Worm (Caenorhabditis elegans) whole organism, L2 larva: ENCODE data around the gene ZC204.12.

ENCODE experiments used
- Y55F3AM.14 ChIP-seq: fragments of 200-800 bp; sonication (Bioruptor generic); optimal IDR thresholded peaks from 2 replicates; lab custom pipeline; 2018; ENCODE audit warnings: mild to moderate bottlenecking, missing genetic modification characterization, missing compliant biosample characterization
- ZK546.5 ChIP-seq: sonication (generic microtip); optimal IDR thresholded peaks from 2 replicates; lab custom pipeline; 2017; ENCODE audit warnings: missing biosample characterization, missing genetic modification characterization
- aly-2 ChIP-seq: fragments of 150-350 bp; optimal IDR thresholded peaks from 2 replicates; lab custom pipeline; 2014; ENCODE audit warnings: missing biosample characterization, missing genetic modification characterization
- blmp-1 ChIP-seq: sonication (generic microtip); optimal IDR thresholded peaks from 2 replicates; lab custom pipeline; 2017; ENCODE audit warnings: missing genetic modification characterization, mild to moderate bottlenecking, missing compliant biosample characterization, antibody characterized with exemption, moderate library complexity; ENCODE audit not compliant: insufficient read depth
- ceh-16 ChIP-seq: fragments of 150-350 bp; optimal IDR thresholded peaks from 2 replicates; lab custom pipeline; 2014; ENCODE audit warnings: missing biosample characterization, missing genetic modification characterization
- crh-2 ChIP-seq: sonication (generic microtip); optimal IDR thresholded peaks from 2 replicates; lab custom pipeline; 2017; ENCODE audit warnings: missing biosample characterization, missing genetic modification characterization
- dmd-4 ChIP-seq: sonication (generic microtip); optimal IDR thresholded peaks from 2 replicates; lab custom pipeline; 2017; ENCODE audit warnings: missing biosample characterization, missing genetic modification characterization
- egl-27 ChIP-seq: sonication (generic microtip); optimal IDR thresholded peaks from 3 replicates; lab custom pipeline; 2017; ENCODE audit warnings: missing biosample characterization, missing genetic modification reagents, missing genetic modification characterization
- elt-1 ChIP-seq: fragments of 150-350 bp; optimal IDR thresholded peaks from 2 replicates; lab custom pipeline; 2014; ENCODE audit warnings: missing biosample characterization, missing genetic modification characterization
- elt-3 ChIP-seq: sonication (generic microtip); optimal IDR thresholded peaks from 2 replicates; lab custom pipeline; 2017; ENCODE audit warnings: missing biosample characterization, missing genetic modification characterization
- lin-13 ChIP-seq: fragments of 150-350 bp; optimal IDR thresholded peaks from 2 replicates; lab custom pipeline; 2014; ENCODE audit warnings: missing biosample characterization, missing genetic modification reagents, missing genetic modification characterization
- mab-5 ChIP-seq: fragments of 150-350 bp; optimal IDR thresholded peaks from 2 replicates; lab custom pipeline; 2014; ENCODE audit warnings: missing biosample characterization, missing genetic modification characterization
- mdl-1 ChIP-seq, 2 experiments: fragments of 150-350 bp in 1 of 2; sonication (generic microtip) in 1 of 2; optimal IDR thresholded peaks; 2 replicates each; lab custom pipeline; 2017; ENCODE audit warnings: missing biosample characterization in 2 of 2, missing genetic modification characterization in 2 of 2
- nhr-10 ChIP-seq: sonication (generic microtip); optimal IDR thresholded peaks from 2 replicates; lab custom pipeline; 2017; ENCODE audit warnings: missing biosample characterization, missing genetic modification characterization
- nhr-11 ChIP-seq: fragments of 150-350 bp; optimal IDR thresholded peaks from 2 replicates; lab custom pipeline; 2014; ENCODE audit warnings: missing biosample characterization, missing genetic modification characterization
- nhr-23 ChIP-seq: fragments of 150-350 bp; optimal IDR thresholded peaks from 2 replicates; lab custom pipeline; 2014; ENCODE audit warnings: missing biosample characterization, missing genetic modification reagents, missing genetic modification characterization
- nhr-6 ChIP-seq: fragments of 150-350 bp; optimal IDR thresholded peaks from 2 replicates; lab custom pipeline; 2014; ENCODE audit warnings: missing biosample characterization, missing genetic modification characterization
- peb-1 ChIP-seq: fragments of 150-350 bp; optimal IDR thresholded peaks from 2 replicates; lab custom pipeline; 2014; ENCODE audit warnings: missing biosample characterization, missing genetic modification characterization
- sem-4 ChIP-seq: fragments of 150-350 bp; optimal IDR thresholded peaks from 2 replicates; lab custom pipeline; 2014; ENCODE audit warnings: missing biosample characterization, missing genetic modification reagents, missing genetic modification characterization
- skn-1 ChIP-seq: sonication (generic microtip); optimal IDR thresholded peaks from 2 replicates; lab custom pipeline; 2017; ENCODE audit warnings: missing biosample characterization, missing genetic modification characterization
- sma-3 ChIP-seq: sonication (generic microtip); optimal IDR thresholded peaks from 2 replicates; lab custom pipeline; 2016; ENCODE audit warnings: missing genetic modification reagents, missing genetic modification characterization, missing compliant biosample characterization
- sma-9 ChIP-seq, 2 experiments: fragments of 150-350 bp in 1 of 2; sonication (generic microtip) in 1 of 2; optimal IDR thresholded peaks; 2 replicates each; lab custom pipeline; 2014 to 2016; ENCODE audit warnings: missing genetic modification characterization in 2 of 2, mild to moderate bottlenecking in 1 of 2, missing biosample characterization in 1 of 2, missing compliant biosample characterization in 1 of 2, missing genetic modification reagents in 1 of 2, moderate library complexity in 1 of 2
- snpc-4 ChIP-seq: fragments of 150-350 bp; optimal IDR thresholded peaks from 2 replicates; lab custom pipeline; 2014; ENCODE audit warnings: missing biosample characterization, missing genetic modification characterization
- unc-39 ChIP-seq: fragments of 150-350 bp; optimal IDR thresholded peaks from 2 replicates; lab custom pipeline; 2014; ENCODE audit warnings: missing biosample characterization, missing genetic modification characterization
- unc-55 ChIP-seq: fragments of 150-350 bp; sonication (generic microtip); optimal IDR thresholded peaks from 3 replicates; lab custom pipeline; 2014; ENCODE audit warnings: missing biosample characterization, missing genetic modification reagents, missing genetic modification characterization
- unc-62 ChIP-seq: fragments of 150-350 bp; optimal IDR thresholded peaks from 2 replicates; lab custom pipeline; 2014; ENCODE audit warnings: missing biosample characterization, missing genetic modification reagents, missing genetic modification characterization
- ztf-1 ChIP-seq: fragments of 200-800 bp; sonication (Bioruptor generic); conservative IDR thresholded peaks from 2 replicates; pipeline ENCODE4 v1.3.6; 2022; ENCODE audit warnings: missing genetic modification characterization, missing compliant biosample characterization
- ztf-11 ChIP-seq: sonication (generic microtip); optimal IDR thresholded peaks from 2 replicates; lab custom pipeline; 2017; ENCODE audit warnings: missing biosample characterization, missing genetic modification characterization

ZC204.12 gene

ce11 chrII:1692827-1693226 lies 35.7 kb upstream of the ZC204.12 start, which contains the start of gene fbxc-21:
Gene fbxc-21 (minus strand): TSS chrII:1692927.
- TF ChIP-seq unc-62 (no peak), peb-1 (tag; lab: Kevin White, UChicago) (no peak), dmd-4 (tag; lab: Kevin White, UChicago) (no peak)
- TF ChIP-seq, all 48 proteins: peak for 0

ce11 chrII:1691011-1691410 lies 33.9 kb upstream of the ZC204.12 start, which contains the start of gene fbxc-22:
Gene fbxc-22 (minus strand): TSS chrII:1691111.
- TF ChIP-seq peb-1 (tag; lab: Kevin White, UChicago), result no peak

ce11 chrII:1688813-1689212 lies 31.7 kb upstream of the ZC204.12 start, which contains the start of the genes fbxb-18 and fbxb-19:
Gene fbxb-18 (minus strand): TSS chrII:1688913.
Gene fbxb-19 (minus strand): TSS chrII:1689181.
- TF ChIP-seq nhr-10 (tag; lab: Kevin White, UChicago), result no peak
- no peak for TF ChIP-seq sma-9 (GFP tag; optimal IDR thresholded peaks at IDR 0.05; lab: Kevin White, UChicago)
- no peak for TF ChIP-seq sma-9 (tag; optimal IDR thresholded peaks at IDR 0.05; lab: Kevin White, UChicago)
- no peak for TF ChIP-seq elt-3 (tag; lab: Kevin White, UChicago)
- TF ChIP-seq egl-27 (tag; lab: Kevin White, UChicago), result no peak
- no peak for TF ChIP-seq nhr-6 (tag; lab: Kevin White, UChicago)
- no peak for TF ChIP-seq ZK546.5 (tag; lab: Kevin White, UChicago)
- no peak for TF ChIP-seq aly-2
- TF ChIP-seq, all 48 proteins: peak for 0

ce11 chrII:1683742-1684141 lies 26.6 kb upstream of the ZC204.12 start, which contains the start of gene fbxb-25:
Gene fbxb-25 (plus strand): TSS chrII:1684042.
- TF ChIP-seq ztf-1 (GFP tag; lab: Robert Waterston, UW) (no peak), unc-55 (GFP tag; lab: Kevin White, UChicago) (no peak), elt-1 (tag; lab: Kevin White, UChicago) (no peak), aly-2 (no peak), ztf-11 (tag; lab: Kevin White, UChicago) (no peak), blmp-1 (no peak), nhr-11 (no peak), nhr-23 (tag; lab: Kevin White, UChicago) (no peak), nhr-6 (tag; lab: Kevin White, UChicago) (no peak), skn-1 (tag; lab: Kevin White, UChicago) (no peak), ceh-16 (tag; lab: Kevin White, UChicago) (no peak), Y55F3AM.14 (no peak), crh-2 (tag; lab: Kevin White, UChicago) (no peak), egl-27 (tag; lab: Kevin White, UChicago) (no peak), peb-1 (tag; lab: Kevin White, UChicago) (no peak), sma-9 (GFP tag; optimal IDR thresholded peaks at IDR 0.05; lab: Kevin White, UChicago) (no peak), sma-9 (tag; optimal IDR thresholded peaks at IDR 0.05; lab: Kevin White, UChicago) (no peak), sma-3 (GFP tag; lab: Kevin White, UChicago) (no peak), unc-39 (no peak)

- TF ChIP-seq blmp-1, result no peak
- TF ChIP-seq mdl-1 (tag; optimal IDR thresholded peaks at IDR 0.05; lab: Kevin White, UChicago), result no peak
- no peak for TF ChIP-seq ztf-11 (tag; lab: Kevin White, UChicago)
- no peak for TF ChIP-seq unc-39
- no peak for TF ChIP-seq lin-13 (GFP tag; lab: Kevin White, UChicago)
- TF ChIP-seq ceh-16 (tag; lab: Kevin White, UChicago), result no peak
- no peak for TF ChIP-seq snpc-4 (tag; lab: Kevin White, UChicago)
- no peak for TF ChIP-seq unc-55 (GFP tag; lab: Kevin White, UChicago)
- TF ChIP-seq mab-5 (tag; lab: Kevin White, UChicago), result no peak
- TF ChIP-seq sem-4 (tag; lab: Kevin White, UChicago), result no peak
- TF ChIP-seq peb-1 (tag; lab: Kevin White, UChicago), result no peak
- TF ChIP-seq, all 48 proteins: peak for 0
Measured at ce11 chrII:1682218-1682617, 25.1 kb upstream of the ZC204.12 start, which contains the start of gene fbxb-26. Gene fbxb-26 (plus strand): TSS chrII:1682518.

ce11 chrII:1679081-1679480 lies 22.0 kb upstream of the ZC204.12 start, which contains the start of gene irld-36:
Gene irld-36 (plus strand): TSS chrII:1679381.
- TF ChIP-seq ztf-11 (tag; lab: Kevin White, UChicago), result no peak
- TF ChIP-seq, all 48 proteins: peak for 0
